Fruit fly (Drosophila melanogaster): ENCODE results near the gene CG31099.
A peak's percentile ranks its signal among the peaks of the same experiment; 100 is the strongest.

- TF ChIP-seq CG8478 (optimal IDR thresholded peaks at IDR 0.05) (no peak), CTCF (optimal IDR thresholded peaks at IDR 0.05) (peak; percentile 69 to 78)
Measured at dm6 chr3R:25312583-25312982, 1.8 kb upstream of the CG31099 start.

All from S2 (cell line).